Fruit fly (Drosophila melanogaster): Measurements from ENCODE around the gene CG3793.

The CG3793 gene

dm6 chr2L:15783785-15784184, 19.8 kb downstream of the CG3793 start, which contains the start of gene t-Grip91:
Gene t-Grip91 (plus strand): TSS chr2L:15784085.
- TF ChIP-seq Ssrp (tag; optimal IDR thresholded peaks at IDR 0.05) (no peak), CG9876 (GFP tag; optimal IDR thresholded peaks at IDR 0.05) (no peak)

DNA sequence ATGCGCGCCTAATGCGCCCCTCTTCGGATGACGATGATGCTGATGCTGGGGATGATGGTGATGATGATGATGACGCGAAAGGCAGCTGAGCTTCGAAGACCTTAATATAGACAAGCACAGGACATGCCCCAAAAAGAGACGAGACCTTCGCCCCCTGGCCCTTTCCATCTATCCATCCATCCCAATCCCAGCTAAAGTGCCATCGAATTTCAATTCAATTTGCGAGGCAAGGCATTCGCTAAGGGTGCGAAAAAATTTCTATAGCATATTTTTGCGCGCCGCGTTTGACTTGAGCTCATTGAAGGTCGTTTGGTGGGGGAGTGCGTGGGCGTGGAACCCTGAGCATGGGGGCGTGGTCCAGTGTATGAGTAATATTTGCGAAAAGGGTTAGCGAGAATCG, 32.3 kb downstream of the CG3793 start:
- TF ChIP-seq Dref (GFP tag; IDR thresholded peaks at IDR 0.05), result no peak
- TF ChIP-seq abd-A (tag; optimal IDR thresholded peaks at IDR 0.05), result peak; percentile 90

DNA sequence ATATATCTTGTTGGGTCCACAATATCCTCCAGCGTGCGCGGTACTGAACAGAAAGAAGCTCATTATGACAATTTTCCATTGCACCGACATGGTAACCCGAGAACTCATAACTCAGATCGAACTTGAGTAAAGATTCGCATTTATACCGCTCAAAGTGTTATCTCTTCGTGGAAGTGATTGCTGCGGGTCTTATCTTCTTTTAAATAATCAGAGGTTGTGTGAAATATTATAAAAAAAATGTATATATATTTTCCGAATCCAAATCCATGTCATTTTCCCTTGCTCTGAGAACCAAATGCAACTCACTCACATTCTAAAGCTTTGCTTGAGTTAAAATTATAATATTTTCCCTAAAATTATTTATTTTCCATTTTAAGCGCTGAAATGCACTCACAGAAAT, 48.0 kb downstream of the CG3793 start, which contains the start of gene CG42876:
TSS of gene CG42876 (minus strand) at position 101 of the 400 bp plus-strand sequence.
- TF ChIP-seq CG12219 (GFP tag; optimal IDR thresholded peaks at IDR 0.05) (no peak), ssp (GFP tag; IDR thresholded peaks at IDR 0.05) (no peak), NfI (GFP tag; optimal IDR thresholded peaks at IDR 0.05) (no peak), CG7786 (GFP tag; optimal IDR thresholded peaks at IDR 0.05) (no peak), abd-A (tag; optimal IDR thresholded peaks at IDR 0.05) (no peak), eve (GFP tag; optimal IDR thresholded peaks at IDR 0.05) (no peak), CG18011 (GFP tag; optimal IDR thresholded peaks at IDR 0.05) (no peak), CG32532 (GFP tag; IDR thresholded peaks at IDR 0.05) (no peak), cas (GFP tag; IDR thresholded peaks at IDR 0.05) (no peak), CG11504 (tag; optimal IDR thresholded peaks at IDR 0.05) (no peak), insv (GFP tag; optimal IDR thresholded peaks at IDR 0.05) (no peak), CG17361 (GFP tag; IDR thresholded peaks at IDR 0.05) (no peak), knrl (GFP tag; IDR thresholded peaks at IDR 0.05; ENCODE audit: partially characterized antibody) (no peak), pnt (GFP tag; optimal IDR thresholded peaks at IDR 0.05) (no peak), pros (GFP tag; optimal IDR thresholded peaks at IDR 0.05) (no peak), CG1529 (GFP tag; optimal IDR thresholded peaks at IDR 0.05) (no peak)

Data from whole organism, embryonic.